Worm (Caenorhabditis elegans) whole organism, young adult: Measurements from ENCODE around the gene srz-105.

Source experiments
- F22D6.2 ChIP-seq: sonication (generic microtip); optimal IDR thresholded peaks from 2 replicates; lab custom pipeline; 2016; ENCODE audit warnings: mild to moderate bottlenecking, missing genetic modification characterization, missing compliant biosample characterization
- Y67H2A.10 ChIP-seq: fragments of 200-800 bp; sonication (Bioruptor generic); conservative IDR thresholded peaks from 2 replicates; pipeline ENCODE4 v1.3.6; 2022; ENCODE audit warnings: missing genetic modification reagents, missing genetic modification characterization, missing compliant biosample characterization
- ama-1 ChIP-seq, 3 experiments: fragments of 150-350 bp in 1 of 3; sonication (generic microtip) in 2 of 3; optimal IDR thresholded peaks; 2 replicates each; lab custom pipeline; 2014 to 2018; ENCODE audit warnings: missing biosample characterization in 2 of 3, missing genetic modification characterization in 2 of 3, missing genetic modification reagents in 2 of 3
- aptf-2 ChIP-seq: fragments of 200-800 bp; sonication (Bioruptor generic); conservative IDR thresholded peaks from 2 replicates; pipeline ENCODE4 v1.3.6; 2022; ENCODE audit warnings: missing genetic modification reagents, missing genetic modification characterization, missing compliant biosample characterization
- ceh-40 ChIP-seq: fragments of 200-800 bp; sonication (Bioruptor generic); IDR thresholded peaks from 2 replicates; pipeline ENCODE4 v1.3.6; 2022; ENCODE audit warnings: missing genetic modification characterization, missing compliant biosample characterization
- dpff-1 ChIP-seq: sonication (generic microtip); optimal IDR thresholded peaks from 2 replicates; lab custom pipeline; 2017; ENCODE audit warnings: mild to moderate bottlenecking, missing genetic modification characterization, missing compliant biosample characterization
- efl-1 ChIP-seq: fragments of 150-350 bp; optimal IDR thresholded peaks from 2 replicates; lab custom pipeline; 2014; ENCODE audit warnings: missing biosample characterization, missing genetic modification reagents, missing genetic modification characterization
- lsl-1 ChIP-seq: fragments of 200-800 bp; sonication (Bioruptor generic); optimal IDR thresholded peaks from 2 replicates; lab custom pipeline; 2018; ENCODE audit warnings: mild to moderate bottlenecking, missing genetic modification characterization, moderate library complexity, missing compliant biosample characterization
- nfya-1 ChIP-seq: sonication (generic microtip); optimal IDR thresholded peaks from 2 replicates; lab custom pipeline; 2017; ENCODE audit warnings: antibody characterized with exemption, missing compliant biosample characterization, missing genetic modification characterization, borderline replicate concordance; ENCODE audit not compliant: insufficient read depth

DNA sequence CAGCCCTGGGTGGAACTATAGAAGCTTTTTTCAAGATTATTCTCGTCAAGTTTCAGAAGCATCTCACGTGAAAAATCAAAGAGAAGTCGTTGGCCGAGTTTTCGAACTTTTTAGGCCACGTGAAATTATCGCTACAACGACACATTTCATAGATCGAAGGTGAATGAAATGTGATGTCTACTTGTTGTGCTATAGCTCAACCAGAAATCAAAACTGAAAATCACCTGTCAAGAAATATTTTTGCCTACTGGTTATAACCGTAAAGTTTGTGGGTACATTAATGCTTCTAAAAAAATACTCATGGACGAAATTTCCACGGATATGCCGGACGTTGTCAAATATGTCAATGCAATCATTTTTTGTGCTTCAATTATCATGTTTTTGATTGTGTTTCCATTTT is 10.3 kb downstream of the srz-105 start, which contains the start of gene srz-38:
- TF ChIP-seq nfya-1 (no peak), efl-1 (GFP tag; lab: Kevin White, UChicago) (no peak), F22D6.2 (no peak), dpff-1 (tag; lab: Kevin White, UChicago) (no peak), lsl-1 (GFP tag; lab: Kevin White, UChicago) (no peak), ceh-40 (no peak), aptf-2 (GFP tag; lab: Robert Waterston, UW) (no peak), Y67H2A.10 (no peak), ama-1 (optimal IDR thresholded peaks at IDR 0.05; lab: Kevin White, UChicago) (no peak), ama-1 (GFP tag; optimal IDR thresholded peaks at IDR 0.05; lab: Kevin White, UChicago) (no peak)
